Worm (Caenorhabditis elegans): ENCODE measurements around the gene F17C11.13.

Gene F17C11.13

ce11 chrV:10965501-10965900, 9.8 kb downstream of the F17C11.13 start, which contains the start of the genes ctf-4 and eef-1G (continued):
- TF ChIP-seq madf-9 (GFP tag; conservative IDR thresholded peaks at IDR 0.05) (peak; percentile 87; the same call in 1 of the 2 replicates), F44E2.7 (GFP tag; IDR thresholded peaks at IDR 0.05) (no peak), lin-1 (GFP tag; IDR thresholded peaks at IDR 0.05) (peak; percentile 94), zip-11 (GFP tag; IDR thresholded peaks at IDR 0.05) (no peak), ceh-32 (tag; optimal IDR thresholded peaks at IDR 0.05; ENCODE audit: poor library complexity) (peak; percentile 56), ceh-44 (GFP tag; IDR thresholded peaks at IDR 0.05) (no peak), attf-4 (tag; optimal IDR thresholded peaks at IDR 0.05) (no peak), Y48G9A.11 (GFP tag; IDR thresholded peaks at IDR 0.05) (peak; percentile 7; the same call in 1 of the 2 replicates), ZK337.2 (GFP tag; IDR thresholded peaks at IDR 0.05) (no peak), nhr-102 (tag; optimal IDR thresholded peaks at IDR 0.05) (peak; percentile 96), nhr-48 (tag; optimal IDR thresholded peaks at IDR 0.05) (peak; percentile 94), hmg-1.1 (GFP tag; IDR thresholded peaks at IDR 0.05) (peak; percentile 94), ztf-7 (tag; optimal IDR thresholded peaks at IDR 0.05) (no peak), daf-19 (GFP tag; conservative IDR thresholded peaks at IDR 0.05) (no peak), F26F4.8 (GFP tag; conservative IDR thresholded peaks at IDR 0.05) (no peak), ceh-28 (tag; optimal IDR thresholded peaks at IDR 0.05) (no peak), mdl-1 (tag; optimal IDR thresholded peaks at IDR 0.05) (peak in 1 of 2 experiments; percentile 76), zfp-3 (GFP tag; conservative IDR thresholded peaks at IDR 0.05) (peak; percentile 83), zip-2 (tag; optimal IDR thresholded peaks at IDR 0.05) (peak; percentile 64), T20F7.1 (GFP tag; optimal IDR thresholded peaks at IDR 0.05) (peak; percentile 91), hlh-30 (tag; optimal IDR thresholded peaks at IDR 0.05; ENCODE audit: insufficient read depth) (peak; percentile 91), Y105C5A.15 (GFP tag; IDR thresholded peaks at IDR 0.05) (no peak), nhr-6 (tag; optimal IDR thresholded peaks at IDR 0.05) (peak; percentile 97), lim-7 (GFP tag; IDR thresholded peaks at IDR 0.05) (no peak), set-16 (GFP tag; IDR thresholded peaks at IDR 0.05) (peak; percentile 31), duxl-1 (tag; optimal IDR thresholded peaks at IDR 0.05; ENCODE audit: poor library complexity) (peak; percentile 92), sdz-12 (GFP tag; optimal IDR thresholded peaks at IDR 0.05) (no peak), lsy-2 (tag; optimal IDR thresholded peaks at IDR 0.05) (peak; percentile 71 to 96), unc-39 (tag; optimal IDR thresholded peaks at IDR 0.05) (no peak), lin-13 (GFP tag; optimal IDR thresholded peaks at IDR 0.05) (peak; percentile 92), lir-3 (tag; optimal IDR thresholded peaks at IDR 0.05) (peak; percentile 6), D1046.2 (GFP tag; IDR thresholded peaks at IDR 0.05) (no peak), unc-130 (GFP tag; optimal IDR thresholded peaks at IDR 0.05) (peak; percentile 84), lin-29 (GFP tag; IDR thresholded peaks at IDR 0.05) (peak; percentile 86), nhr-77 (tag; optimal IDR thresholded peaks at IDR 0.05) (peak; percentile 98), spr-3 (GFP tag; optimal IDR thresholded peaks at IDR 0.05) (peak; percentile 66), Y5F2A.4 (GFP tag; optimal IDR thresholded peaks at IDR 0.05) (peak; percentile 28), daf-16 (GFP tag; optimal IDR thresholded peaks at IDR 0.05) (peak; percentile 64 to 89), daf-16 (tag; optimal IDR thresholded peaks at IDR 0.05) (peak; percentile 86), aha-1 (tag) (peak; percentile 99), R02D3.7 (tag; optimal IDR thresholded peaks at IDR 0.05) (no peak), ceh-82 (tag; optimal IDR thresholded peaks at IDR 0.05) (no peak), Y75B8A.6 (GFP tag; IDR thresholded peaks at IDR 0.05) (peak; percentile 73; the same call in 1 of the 2 replicates), pqm-1 (tag; optimal IDR thresholded peaks at IDR 0.05) (peak; percentile 78), nhr-10 (tag; optimal IDR thresholded peaks at IDR 0.05) (peak; percentile 82), lin-15B (tag; optimal IDR thresholded peaks at IDR 0.05) (peak; percentile 77), ceh-20 (GFP tag; IDR thresholded peaks at IDR 0.05) (peak; percentile 94), fos-1 (tag; optimal IDR thresholded peaks at IDR 0.05) (peak; percentile 40), spr-1 (tag; optimal IDR thresholded peaks at IDR 0.05) (peak; percentile 88), nhr-28 (tag; optimal IDR thresholded peaks at IDR 0.05) (peak; percentile 97), unc-62 (GFP tag; optimal IDR thresholded peaks at IDR 0.05 in 1 of 2) (peak in 1 of 2 experiments; percentile 97), unc-62 (tag; optimal IDR thresholded peaks at IDR 0.05) (no peak), nhr-76 (tag; optimal IDR thresholded peaks at IDR 0.05) (peak; percentile 18)

Measured in whole organism, L4 larva.